Worm (Caenorhabditis elegans) whole organism, L2 larva: Measurements from ENCODE around the gene fip-4.
"Not testable (repeated sequence)": the region's sequence is repeated elsewhere in the genome, so short reads cannot be mapped to it uniquely, and the experiment has no call there.

Source experiments
- C34F6.9 ChIP-seq: fragments of 150-350 bp; optimal IDR thresholded peaks from 2 replicates; lab custom pipeline; 2014; ENCODE audit warnings: missing biosample characterization, missing genetic modification characterization
- F13H6.1 ChIP-seq: sonication (generic microtip); optimal IDR thresholded peaks from 2 replicates; lab custom pipeline; 2016; ENCODE audit warnings: missing genetic modification characterization, missing compliant biosample characterization
- R02D3.7 ChIP-seq: fragments of 150-350 bp; optimal IDR thresholded peaks from 2 replicates; lab custom pipeline; 2014; ENCODE audit warnings: missing biosample characterization, missing genetic modification characterization
- Y55F3AM.14 ChIP-seq: fragments of 200-800 bp; sonication (Bioruptor generic); optimal IDR thresholded peaks from 2 replicates; lab custom pipeline; 2018; ENCODE audit warnings: mild to moderate bottlenecking, missing genetic modification characterization, missing compliant biosample characterization
- ZK546.5 ChIP-seq: sonication (generic microtip); optimal IDR thresholded peaks from 2 replicates; lab custom pipeline; 2017; ENCODE audit warnings: missing biosample characterization, missing genetic modification characterization
- alr-1 ChIP-seq: fragments of 150-350 bp; optimal IDR thresholded peaks from 2 replicates; lab custom pipeline; 2014; ENCODE audit warnings: missing biosample characterization, missing genetic modification characterization
- aly-2 ChIP-seq: fragments of 150-350 bp; optimal IDR thresholded peaks from 2 replicates; lab custom pipeline; 2014; ENCODE audit warnings: missing biosample characterization, missing genetic modification characterization
- ama-1 ChIP-seq: fragments of 150-350 bp; optimal IDR thresholded peaks from 2 replicates; lab custom pipeline; 2018; ENCODE audit warnings: inconsistent platforms
- blmp-1 ChIP-seq: sonication (generic microtip); optimal IDR thresholded peaks from 2 replicates; lab custom pipeline; 2017; ENCODE audit warnings: missing genetic modification characterization, mild to moderate bottlenecking, missing compliant biosample characterization, antibody characterized with exemption, moderate library complexity; ENCODE audit not compliant: insufficient read depth
- ceh-16 ChIP-seq: fragments of 150-350 bp; optimal IDR thresholded peaks from 2 replicates; lab custom pipeline; 2014; ENCODE audit warnings: missing biosample characterization, missing genetic modification characterization
- ceh-82 ChIP-seq: fragments of 150-350 bp; optimal IDR thresholded peaks from 2 replicates; lab custom pipeline; 2014; ENCODE audit warnings: missing biosample characterization, missing genetic modification characterization
- crh-2 ChIP-seq: sonication (generic microtip); optimal IDR thresholded peaks from 2 replicates; lab custom pipeline; 2017; ENCODE audit warnings: missing biosample characterization, missing genetic modification characterization
- dmd-4 ChIP-seq: sonication (generic microtip); optimal IDR thresholded peaks from 2 replicates; lab custom pipeline; 2017; ENCODE audit warnings: missing biosample characterization, missing genetic modification characterization
- egl-27 ChIP-seq: sonication (generic microtip); optimal IDR thresholded peaks from 3 replicates; lab custom pipeline; 2017; ENCODE audit warnings: missing biosample characterization, missing genetic modification reagents, missing genetic modification characterization
- elt-1 ChIP-seq: fragments of 150-350 bp; optimal IDR thresholded peaks from 2 replicates; lab custom pipeline; 2014; ENCODE audit warnings: missing biosample characterization, missing genetic modification characterization
- elt-3 ChIP-seq: sonication (generic microtip); optimal IDR thresholded peaks from 2 replicates; lab custom pipeline; 2017; ENCODE audit warnings: missing biosample characterization, missing genetic modification characterization
- fos-1 ChIP-seq: fragments of 150-350 bp; optimal IDR thresholded peaks from 2 replicates; lab custom pipeline; 2014; ENCODE audit warnings: missing biosample characterization, missing genetic modification characterization
- gmeb-1 ChIP-seq: fragments of 150-350 bp; optimal IDR thresholded peaks from 2 replicates; lab custom pipeline; 2014; ENCODE audit warnings: missing biosample characterization, missing genetic modification characterization
- lin-11 ChIP-seq: fragments of 150-350 bp; sonication (generic microtip); optimal IDR thresholded peaks from 2 replicates; lab custom pipeline; 2014; ENCODE audit warnings: missing biosample characterization, missing genetic modification characterization, inconsistent platforms, mixed read lengths
- lin-13 ChIP-seq: fragments of 150-350 bp; optimal IDR thresholded peaks from 2 replicates; lab custom pipeline; 2014; ENCODE audit warnings: missing biosample characterization, missing genetic modification reagents, missing genetic modification characterization
- lin-39 ChIP-seq: fragments of 150-350 bp; optimal IDR thresholded peaks from 2 replicates; lab custom pipeline; 2014; ENCODE audit warnings: missing biosample characterization, missing genetic modification reagents, missing genetic modification characterization
- lsy-2 ChIP-seq, 2 experiments: fragments of 150-350 bp in 1 of 2; sonication (generic microtip) in 1 of 2; optimal IDR thresholded peaks; 2 replicates each; lab custom pipeline; 2014 to 2017; ENCODE audit warnings: missing biosample characterization in 2 of 2, missing genetic modification characterization in 2 of 2
- mab-5 ChIP-seq: fragments of 150-350 bp; optimal IDR thresholded peaks from 2 replicates; lab custom pipeline; 2014; ENCODE audit warnings: missing biosample characterization, missing genetic modification characterization
- mbf-1 ChIP-seq: sonication (generic microtip); optimal IDR thresholded peaks from 2 replicates; lab custom pipeline; 2017; ENCODE audit warnings: missing biosample characterization, missing genetic modification characterization
- mdl-1 ChIP-seq, 2 experiments: fragments of 150-350 bp in 1 of 2; sonication (generic microtip) in 1 of 2; optimal IDR thresholded peaks; 2 replicates each; lab custom pipeline; 2017; ENCODE audit warnings: missing biosample characterization in 2 of 2, missing genetic modification characterization in 2 of 2
- nhr-10 ChIP-seq: sonication (generic microtip); optimal IDR thresholded peaks from 2 replicates; lab custom pipeline; 2017; ENCODE audit warnings: missing biosample characterization, missing genetic modification characterization
- nhr-11 ChIP-seq: fragments of 150-350 bp; optimal IDR thresholded peaks from 2 replicates; lab custom pipeline; 2014; ENCODE audit warnings: missing biosample characterization, missing genetic modification characterization
- nhr-12 ChIP-seq: fragments of 150-350 bp; optimal IDR thresholded peaks from 2 replicates; lab custom pipeline; 2014; ENCODE audit warnings: missing biosample characterization, missing genetic modification characterization
- nhr-129 ChIP-seq: fragments of 150-350 bp; optimal IDR thresholded peaks from 2 replicates; lab custom pipeline; 2014; ENCODE audit warnings: missing biosample characterization, missing genetic modification characterization
- nhr-21 ChIP-seq: fragments of 150-350 bp; optimal IDR thresholded peaks from 2 replicates; lab custom pipeline; 2014; ENCODE audit warnings: missing biosample characterization, missing genetic modification characterization
- nhr-23 ChIP-seq: fragments of 150-350 bp; optimal IDR thresholded peaks from 2 replicates; lab custom pipeline; 2014; ENCODE audit warnings: missing biosample characterization, missing genetic modification reagents, missing genetic modification characterization
- nhr-237 ChIP-seq: fragments of 150-350 bp; optimal IDR thresholded peaks from 2 replicates; lab custom pipeline; 2014; ENCODE audit warnings: missing biosample characterization, missing genetic modification characterization
- nhr-25 ChIP-seq: fragments of 150-350 bp; sonication (generic microtip); optimal IDR thresholded peaks from 3 replicates; lab custom pipeline; 2014; ENCODE audit warnings: missing biosample characterization, missing genetic modification characterization
- nhr-6 ChIP-seq: fragments of 150-350 bp; optimal IDR thresholded peaks from 2 replicates; lab custom pipeline; 2014; ENCODE audit warnings: missing biosample characterization, missing genetic modification characterization
- nhr-77 ChIP-seq: fragments of 150-350 bp; optimal IDR thresholded peaks from 2 replicates; lab custom pipeline; 2014; ENCODE audit warnings: missing biosample characterization, missing genetic modification characterization
- peb-1 ChIP-seq: fragments of 150-350 bp; optimal IDR thresholded peaks from 2 replicates; lab custom pipeline; 2014; ENCODE audit warnings: missing biosample characterization, missing genetic modification characterization
- sem-4 ChIP-seq: fragments of 150-350 bp; optimal IDR thresholded peaks from 2 replicates; lab custom pipeline; 2014; ENCODE audit warnings: missing biosample characterization, missing genetic modification reagents, missing genetic modification characterization
- skn-1 ChIP-seq: sonication (generic microtip); optimal IDR thresholded peaks from 2 replicates; lab custom pipeline; 2017; ENCODE audit warnings: missing biosample characterization, missing genetic modification characterization
- sma-3 ChIP-seq: sonication (generic microtip); optimal IDR thresholded peaks from 2 replicates; lab custom pipeline; 2016; ENCODE audit warnings: missing genetic modification reagents, missing genetic modification characterization, missing compliant biosample characterization
- sma-9 ChIP-seq, 2 experiments: fragments of 150-350 bp in 1 of 2; sonication (generic microtip) in 1 of 2; optimal IDR thresholded peaks; 2 replicates each; lab custom pipeline; 2014 to 2016; ENCODE audit warnings: missing genetic modification characterization in 2 of 2, mild to moderate bottlenecking in 1 of 2, missing biosample characterization in 1 of 2, missing compliant biosample characterization in 1 of 2, missing genetic modification reagents in 1 of 2, moderate library complexity in 1 of 2
- snpc-4 ChIP-seq: fragments of 150-350 bp; optimal IDR thresholded peaks from 2 replicates; lab custom pipeline; 2014; ENCODE audit warnings: missing biosample characterization, missing genetic modification characterization
- unc-39 ChIP-seq: fragments of 150-350 bp; optimal IDR thresholded peaks from 2 replicates; lab custom pipeline; 2014; ENCODE audit warnings: missing biosample characterization, missing genetic modification characterization
- unc-55 ChIP-seq: fragments of 150-350 bp; sonication (generic microtip); optimal IDR thresholded peaks from 3 replicates; lab custom pipeline; 2014; ENCODE audit warnings: missing biosample characterization, missing genetic modification reagents, missing genetic modification characterization
- unc-62 ChIP-seq: fragments of 150-350 bp; optimal IDR thresholded peaks from 2 replicates; lab custom pipeline; 2014; ENCODE audit warnings: missing biosample characterization, missing genetic modification reagents, missing genetic modification characterization
- zag-1 ChIP-seq: fragments of 150-350 bp; optimal IDR thresholded peaks from 2 replicates; lab custom pipeline; 2014; ENCODE audit warnings: missing biosample characterization, missing genetic modification characterization
- ztf-1 ChIP-seq: fragments of 200-800 bp; sonication (Bioruptor generic); conservative IDR thresholded peaks from 2 replicates; pipeline ENCODE4 v1.3.6; 2022; ENCODE audit warnings: missing genetic modification characterization, missing compliant biosample characterization
- ztf-11 ChIP-seq: sonication (generic microtip); optimal IDR thresholded peaks from 2 replicates; lab custom pipeline; 2017; ENCODE audit warnings: missing biosample characterization, missing genetic modification characterization
- ztf-4 ChIP-seq: fragments of 150-350 bp; optimal IDR thresholded peaks from 2 replicates; lab custom pipeline; 2014; ENCODE audit warnings: missing biosample characterization, missing genetic modification characterization

Gene fip-4

DNA sequence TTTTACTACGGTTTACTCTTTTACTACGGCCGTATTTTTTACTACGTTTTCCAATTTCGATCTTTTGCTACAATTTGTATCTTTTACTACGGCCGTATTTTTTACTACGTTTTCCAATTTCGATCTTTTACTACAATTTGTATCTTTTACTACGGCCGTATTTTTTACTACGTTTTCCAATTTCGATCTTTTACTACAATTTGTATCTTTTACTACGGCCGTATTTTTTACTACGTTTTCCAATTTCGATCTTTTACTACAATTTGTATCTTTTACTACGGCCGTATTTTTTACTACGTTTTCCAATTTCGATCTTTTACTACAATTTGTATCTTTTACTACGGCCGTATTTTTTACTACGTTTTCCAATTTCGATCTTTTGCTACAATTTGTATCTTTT, 36.3 kb downstream of the fip-4 start, which contains the start of gene F25G6.1:
F25G6.1 (plus strand) TSS at position 301 of the 400 bp plus-strand sequence.
- TF ChIP-seq nhr-6 (tag; lab: Kevin White, UChicago); sem-4 (tag; lab: Kevin White, UChicago); nhr-237: not testable (repeated sequence)

DNA sequence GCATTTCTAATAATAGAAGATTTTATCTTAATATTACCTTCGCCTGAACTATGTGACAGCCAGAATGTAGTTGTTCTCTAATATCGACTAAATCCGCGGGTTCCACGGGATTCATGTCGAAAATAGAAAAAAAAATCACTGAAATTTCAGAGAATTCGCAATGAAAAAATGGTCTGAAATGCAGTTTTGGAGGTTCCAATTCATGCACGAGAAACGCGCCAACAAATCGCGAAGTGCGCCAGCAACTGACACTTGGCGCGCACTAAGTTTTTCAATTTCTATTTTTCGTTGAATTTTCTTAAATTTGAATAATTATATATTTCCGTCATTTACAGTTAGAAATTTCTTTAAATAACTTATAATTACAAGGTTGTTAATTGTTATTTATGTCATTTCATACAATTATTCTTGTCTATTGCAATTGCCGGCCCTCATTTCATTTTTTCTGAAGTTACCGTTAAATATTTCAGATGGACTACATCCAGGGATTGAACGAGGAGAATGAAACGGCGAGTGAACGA, 41.2 kb downstream of the fip-4 start, which contains the start of the genes F25G6.9 and symk-1:
F25G6.9 (minus strand) TSS at position 160 of the 521 bp plus-strand sequence.
symk-1 (plus strand) TSS at position 471 of the 521 bp plus-strand sequence.
- TF ChIP-seq nhr-12 (tag; lab: Kevin White, UChicago) (no peak), sma-3 (GFP tag; lab: Kevin White, UChicago) (peak; percentile 46), blmp-1 (tag; lab: Kevin White, UChicago) (no peak), lin-11 (tag; lab: Kevin White, UChicago) (peak; percentile 41), ztf-4 (tag; lab: Kevin White, UChicago) (no peak), egl-27 (tag; lab: Kevin White, UChicago) (no peak), nhr-10 (tag; lab: Kevin White, UChicago) (no peak), ztf-1 (no peak), R02D3.7 (peak; percentile 33), alr-1 (tag; lab: Kevin White, UChicago) (no peak), ZK546.5 (tag; lab: Kevin White, UChicago) (no peak), elt-1 (tag; lab: Kevin White, UChicago) (no peak), F13H6.1 (tag; lab: Kevin White, UChicago) (peak; percentile 51), fos-1 (tag; lab: Kevin White, UChicago) (peak; percentile 18), peb-1 (tag; lab: Kevin White, UChicago) (no peak), gmeb-1 (peak; percentile 82), sma-9 (GFP tag; optimal IDR thresholded peaks at IDR 0.05; lab: Kevin White, UChicago) (peak; percentile 68), sma-9 (tag; optimal IDR thresholded peaks at IDR 0.05; lab: Kevin White, UChicago) (no peak), dmd-4 (tag; lab: Kevin White, UChicago) (no peak), ama-1 (lab: Kevin White, UChicago) (no peak), nhr-23 (no peak), unc-62 (GFP tag; lab: Kevin White, UChicago) (no peak), nhr-129 (tag; lab: Kevin White, UChicago) (peak; percentile 20), crh-2 (tag; lab: Kevin White, UChicago) (peak; percentile 63), nhr-77 (peak; percentile 4), mbf-1 (no peak), zag-1 (tag; lab: Kevin White, UChicago) (no peak), unc-39 (tag; lab: Kevin White, UChicago) (no peak), Y55F3AM.14 (GFP tag; lab: Kevin White, UChicago) (no peak), C34F6.9 (tag; lab: Kevin White, UChicago) (no peak), nhr-6 (tag; lab: Kevin White, UChicago) (no peak), mdl-1 (tag; optimal IDR thresholded peaks at IDR 0.05; lab: Kevin White, UChicago) (no peak), sem-4 (tag; lab: Kevin White, UChicago) (no peak), nhr-25 (tag; lab: Kevin White, UChicago) (no peak), aly-2 (tag; lab: Kevin White, UChicago) (no peak), elt-3 (tag; lab: Kevin White, UChicago) (no peak), nhr-11 (tag; lab: Kevin White, UChicago) (no peak), ceh-16 (no peak), snpc-4 (tag; lab: Kevin White, UChicago) (peak; percentile 37), lin-13 (GFP tag; lab: Kevin White, UChicago) (peak; percentile 36), mab-5 (tag; lab: Kevin White, UChicago) (peak; percentile 45), unc-55 (peak; percentile 77), skn-1 (tag; lab: Kevin White, UChicago) (no peak), ceh-82 (tag; lab: Kevin White, UChicago) (no peak), lsy-2 (tag; optimal IDR thresholded peaks at IDR 0.05; lab: Kevin White, UChicago) (peak; percentile 66 to 81), ztf-11 (tag; lab: Kevin White, UChicago) (no peak), nhr-21 (tag; lab: Kevin White, UChicago) (peak; percentile 46), nhr-237 (no peak), lin-39 (no peak)
